Fruit fly (Drosophila melanogaster): ENCODE data around the gene CG14377.
A peak's percentile ranks its signal among the peaks of the same experiment; 100 is the strongest.

CG14377 gene

DNA sequence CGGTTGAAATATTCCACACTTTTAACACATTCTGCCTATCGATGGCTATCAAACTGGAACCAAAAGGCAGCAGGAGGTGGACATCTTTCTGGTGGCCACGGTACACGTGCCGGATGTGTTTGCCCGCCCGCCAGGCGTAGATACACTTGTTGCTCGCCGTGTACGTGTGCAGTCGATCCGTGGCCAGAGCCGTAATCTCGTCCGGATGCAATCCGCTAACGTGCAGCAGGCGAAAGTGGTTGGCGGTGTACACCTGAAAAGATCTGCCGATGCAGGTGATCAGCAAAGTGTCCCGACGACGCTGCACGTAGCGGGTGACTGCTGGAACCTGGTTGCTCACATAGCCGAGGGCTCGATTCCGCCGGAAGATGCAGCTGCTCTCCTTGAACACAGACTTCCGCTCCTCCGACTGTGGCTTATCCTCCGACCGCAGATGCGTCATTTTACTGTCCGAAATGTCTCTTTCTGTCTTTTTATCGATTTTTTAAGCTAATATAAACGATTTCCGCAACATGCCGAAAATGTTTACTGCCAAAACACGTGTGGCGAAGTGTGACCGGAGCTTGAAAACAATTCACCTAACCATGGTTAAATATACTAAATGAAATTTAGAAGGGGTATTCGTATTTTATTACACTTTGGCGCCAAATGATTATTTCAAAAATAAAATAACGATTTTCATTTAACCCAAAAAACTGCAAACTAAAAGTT is 9.3 kb upstream of the CG14377 start, which contains the start of gene CG9799 (continued):
- TF ChIP-seq sna (GFP tag; IDR thresholded peaks at IDR 0.05; ENCODE audit: partially characterized antibody) (0 out of 2 replicates have a peak, but pooled peaks have one; percentile 14), BEAF-32 (GFP tag; optimal IDR thresholded peaks at IDR 0.05) (peak; percentile 24), Dll (GFP tag; IDR thresholded peaks at IDR 0.05; ENCODE audit: partially characterized antibody) (peak; percentile 43; the same call in 1 of the 4 replicates), hbn (GFP tag; IDR thresholded peaks at IDR 0.05; ENCODE audit: partially characterized antibody) (no peak), CG13287 (GFP tag; IDR thresholded peaks at IDR 0.05; ENCODE audit: partially characterized antibody) (peak; percentile 46; the same call in 1 of the 2 replicates), cwo (GFP tag; optimal IDR thresholded peaks at IDR 0.05) (no peak), nerfin-2 (GFP tag; IDR thresholded peaks at IDR 0.05; ENCODE audit: partially characterized antibody) (peak; percentile 32; the same call in 1 of the 2 replicates), B-H2 (GFP tag; optimal IDR thresholded peaks at IDR 0.05) (no peak), pzg (GFP tag; optimal IDR thresholded peaks at IDR 0.05) (peak; percentile 72), CG32772 (GFP tag; IDR thresholded peaks at IDR 0.05) (no peak), Sin3A (optimal IDR thresholded peaks at IDR 0.05) (peak; percentile 18), E2f2 (GFP tag; IDR thresholded peaks at IDR 0.05) (peak; percentile 93), Poxn (GFP tag; IDR thresholded peaks at IDR 0.05) (no peak), sens (GFP tag) (peak; percentile 36), eyg (GFP tag; optimal IDR thresholded peaks at IDR 0.05) (no peak), CG34422 (GFP tag; IDR thresholded peaks at IDR 0.05) (peak; percentile 84; the same call in 2 of the 3 replicates), dm (GFP tag; optimal IDR thresholded peaks at IDR 0.05) (peak; percentile 92), Vsx1 (GFP tag; optimal IDR thresholded peaks at IDR 0.05) (no peak), CG2889 (GFP tag; IDR thresholded peaks at IDR 0.05) (0 out of 3 replicates have a peak, but pooled peaks have one; percentile 14), crp (GFP tag; optimal IDR thresholded peaks at IDR 0.05) (peak in 1 of 2 experiments; percentile 54), CG16813 (GFP tag; IDR thresholded peaks at IDR 0.05; ENCODE audit: partially characterized antibody) (no peak), CG17912 (GFP tag; optimal IDR thresholded peaks at IDR 0.05) (no peak), Asciz (GFP tag; optimal IDR thresholded peaks at IDR 0.05) (no peak), twi (tag; optimal IDR thresholded peaks at IDR 0.05) (peak; percentile 79), MBD-R2 (GFP tag; IDR thresholded peaks at IDR 0.05) (peak; percentile 42; the same call in 1 of the 2 replicates), salm (tag; optimal IDR thresholded peaks at IDR 0.05) (no peak), Taf1 (GFP tag; IDR thresholded peaks at IDR 0.05) (no peak), sr (GFP tag; IDR thresholded peaks at IDR 0.05) (no peak), CG9797 (GFP tag; optimal IDR thresholded peaks at IDR 0.05) (peak; percentile 90), lov (optimal IDR thresholded peaks at IDR 0.05) (no peak), lov (GFP tag; IDR thresholded peaks at IDR 0.05) (peak; percentile 90), Dp (GFP tag; optimal IDR thresholded peaks at IDR 0.05) (peak; percentile 92), mld (GFP tag; IDR thresholded peaks at IDR 0.05; ENCODE audit: partially characterized antibody) (0 out of 3 replicates have a peak, but pooled peaks have one; percentile 14), CG3847 (GFP tag; IDR thresholded peaks at IDR 0.05) (peak; percentile 7; the same call in 1 of the 2 replicates), btn (GFP tag; optimal IDR thresholded peaks at IDR 0.05) (no peak), CG1024 (GFP tag; IDR thresholded peaks at IDR 0.05) (no peak), Rfx (GFP tag; IDR thresholded peaks at IDR 0.05) (no peak), CG10267 (tag; optimal IDR thresholded peaks at IDR 0.05) (peak; percentile 22)

DNA sequence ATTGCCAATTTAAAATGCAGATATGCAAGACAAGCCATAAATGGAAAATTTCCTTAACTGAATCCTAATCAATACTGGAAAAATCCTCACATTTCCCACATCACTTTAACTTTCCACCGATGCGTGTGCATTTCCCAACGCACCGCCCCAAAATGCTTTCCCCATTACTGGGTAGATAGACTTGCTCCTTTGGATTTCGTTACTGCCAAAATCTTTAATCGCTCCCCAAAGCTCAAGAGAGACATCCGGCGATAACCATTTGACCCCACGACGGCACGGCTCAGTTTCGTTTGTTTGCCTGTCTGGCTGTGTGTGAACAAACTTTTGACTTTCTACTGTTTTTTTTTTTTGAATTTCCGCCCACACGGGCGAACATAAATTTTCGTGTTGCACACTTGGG is 7.1 kb upstream of the CG14377 start:
- TF ChIP-seq Hmr (GFP tag; optimal IDR thresholded peaks at IDR 0.05), result no peak
- TF ChIP-seq bigmax (GFP tag; optimal IDR thresholded peaks at IDR 0.05), result no peak
- TF ChIP-seq CG15601 (tag; optimal IDR thresholded peaks at IDR 0.05), result no peak
- TF ChIP-seq D (optimal IDR thresholded peaks at IDR 0.05), result no peak
- TF ChIP-seq D (GFP tag; optimal IDR thresholded peaks at IDR 0.05), result no peak
